Comparison of ENCODE assay signal across 7 worm cellular contexts in genomic region chrX:3833964-3834840, ce11.
A peak's percentile ranks its signal among the peaks of the same experiment; 100 is the strongest.
TF ChIP-seq lines count a peak whose summit lies in the region.

No protein-coding gene starts in this region.

TF ChIP-seq in whole organism, L1 larva, 84 proteins besides CTCF, POLR2A, EP300 and RAD21 (continues in another document):
- TF ChIP-seq unc-86 (tag; optimal IDR thresholded peaks at IDR 0.05; lab: Kevin White, UChicago) (no peak), Y116A8C.19 (tag; optimal IDR thresholded peaks at IDR 0.05; lab: Kevin White, UChicago; ENCODE audit: borderline replicate concordance) (no peak), dsc-1 (tag; optimal IDR thresholded peaks at IDR 0.05; lab: Kevin White, UChicago) (no peak), nhr-19 (GFP tag; conservative IDR thresholded peaks at IDR 0.05; lab: Robert Waterston, UW) (0 out of 2 replicates have a peak, but pooled peaks have one; percentile 5), nhr-71 (tag; optimal IDR thresholded peaks at IDR 0.05; lab: Kevin White, UChicago) (peak; percentile 14), snpc-4 (tag; optimal IDR thresholded peaks at IDR 0.05; lab: Kevin White, UChicago) (no peak), nhr-237 (tag; optimal IDR thresholded peaks at IDR 0.05; lab: Kevin White, UChicago) (peak; percentile 8), aly-2 (tag; optimal IDR thresholded peaks at IDR 0.05; lab: Kevin White, UChicago) (no peak), lin-14 (GFP tag; optimal IDR thresholded peaks at IDR 0.05; lab: Kevin White, UChicago) (peak; percentile 40), ets-5 (GFP tag; IDR thresholded peaks at IDR 0.05; lab: Robert Waterston, UW) (no peak), C34B4.2 (tag; optimal IDR thresholded peaks at IDR 0.05; lab: Kevin White, UChicago) (no peak), nhr-28 (tag; optimal IDR thresholded peaks at IDR 0.05; lab: Kevin White, UChicago) (no peak), mep-1 (tag; optimal IDR thresholded peaks at IDR 0.05; lab: Kevin White, UChicago) (no peak)

TF ChIP-seq in whole organism, L2 larva, 48 proteins besides CTCF, POLR2A, EP300 and RAD21:
- TF ChIP-seq nhr-77 (tag; optimal IDR thresholded peaks at IDR 0.05; lab: Kevin White, UChicago) (no peak), skn-1 (tag; optimal IDR thresholded peaks at IDR 0.05; lab: Kevin White, UChicago) (no peak), lsy-2 (tag; optimal IDR thresholded peaks at IDR 0.05; lab: Kevin White, UChicago) (no peak), lin-13 (GFP tag; optimal IDR thresholded peaks at IDR 0.05; lab: Kevin White, UChicago) (no peak), egl-27 (tag; optimal IDR thresholded peaks at IDR 0.05; lab: Kevin White, UChicago) (peak; percentile 14), nhr-10 (tag; optimal IDR thresholded peaks at IDR 0.05; lab: Kevin White, UChicago) (no peak), nhr-129 (tag; optimal IDR thresholded peaks at IDR 0.05; lab: Kevin White, UChicago) (peak; percentile 24), sma-9 (GFP tag; optimal IDR thresholded peaks at IDR 0.05; lab: Kevin White, UChicago) (peak; percentile 39), sma-9 (tag; optimal IDR thresholded peaks at IDR 0.05; lab: Kevin White, UChicago) (no peak), F13H6.1 (tag; optimal IDR thresholded peaks at IDR 0.05; lab: Kevin White, UChicago) (peak; percentile 54)

TF ChIP-seq in whole organism, L3 larva, 47 proteins besides CTCF, POLR2A, EP300 and RAD21:
- no peak for TF ChIP-seq fos-1 (tag; optimal IDR thresholded peaks at IDR 0.05; lab: Kevin White, UChicago)
- TF ChIP-seq egl-5 (tag; optimal IDR thresholded peaks at IDR 0.05; lab: Kevin White, UChicago): no peak
- no peak for TF ChIP-seq nhr-11 (tag; optimal IDR thresholded peaks at IDR 0.05; lab: Kevin White, UChicago)
- TF ChIP-seq pha-4 (tag; optimal IDR thresholded peaks at IDR 0.05; lab: Kevin White, UChicago): peak; percentile 84
- TF ChIP-seq ceh-9 (tag; optimal IDR thresholded peaks at IDR 0.05; lab: Kevin White, UChicago): no peak

TF ChIP-seq in whole organism, L4 larva, 104 proteins besides CTCF, POLR2A, EP300 and RAD21:
- TF ChIP-seq set-16 (GFP tag; IDR thresholded peaks at IDR 0.05; lab: Robert Waterston, UW) (no peak), nhr-11 (tag; optimal IDR thresholded peaks at IDR 0.05; lab: Kevin White, UChicago) (no peak), Y5F2A.4 (GFP tag; optimal IDR thresholded peaks at IDR 0.05; lab: Kevin White, UChicago) (no peak), unc-62 (GFP tag; optimal IDR thresholded peaks at IDR 0.05 in 1 of 2; lab: Kevin White, UChicago) (peak in 1 of 2 experiments; percentile 63), unc-62 (tag; optimal IDR thresholded peaks at IDR 0.05; lab: Kevin White, UChicago) (no peak), D1046.2 (GFP tag; IDR thresholded peaks at IDR 0.05; lab: Robert Waterston, UW) (no peak), Y75B8A.6 (GFP tag; IDR thresholded peaks at IDR 0.05; lab: Robert Waterston, UW) (no peak), fkh-10 (GFP tag; optimal IDR thresholded peaks at IDR 0.05; lab: Kevin White, UChicago) (no peak), aha-1 (tag; lab: Kevin White, UChicago) (peak; percentile 86), T26A8.4 (GFP tag; IDR thresholded peaks at IDR 0.05; lab: Robert Waterston, UW) (no peak), mxl-2 (GFP tag; conservative IDR thresholded peaks at IDR 0.05; lab: Robert Waterston, UW) (no peak), nhr-28 (tag; optimal IDR thresholded peaks at IDR 0.05; lab: Kevin White, UChicago) (peak; percentile 10), hlh-11 (tag; optimal IDR thresholded peaks at IDR 0.05; lab: Kevin White, UChicago) (peak; percentile 6), unc-130 (GFP tag; optimal IDR thresholded peaks at IDR 0.05; lab: Kevin White, UChicago) (no peak), daf-16 (GFP tag; optimal IDR thresholded peaks at IDR 0.05; lab: Kevin White, UChicago) (peak in 1 of 2 experiments; percentile 87), daf-16 (tag; optimal IDR thresholded peaks at IDR 0.05; lab: Kevin White, UChicago) (no peak), ztf-11 (tag; optimal IDR thresholded peaks at IDR 0.05; lab: Kevin White, UChicago) (no peak)
TF ChIP-seq in whole organism, L4 larva: peak in this region for 5.

TF ChIP-seq in whole organism, late embryonic, 69 proteins besides CTCF, POLR2A, EP300 and RAD21:
- TF ChIP-seq dve-1 (tag; optimal IDR thresholded peaks at IDR 0.05; lab: Kevin White, UChicago) (peak; percentile 15), ceh-31 (tag; optimal IDR thresholded peaks at IDR 0.05; lab: Kevin White, UChicago) (no peak)

TF ChIP-seq in whole organism, mixed stage, embryonic, 35 proteins besides CTCF, POLR2A, EP300 and RAD21:
- no peak for TF ChIP-seq cnd-1 (tag; optimal IDR thresholded peaks at IDR 0.05; lab: Kevin White, UChicago)
- TF ChIP-seq zip-8 (tag; optimal IDR thresholded peaks at IDR 0.05; lab: Kevin White, UChicago): peak; percentile 66
- no peak for TF ChIP-seq nhr-76 (tag; optimal IDR thresholded peaks at IDR 0.05; lab: Kevin White, UChicago)
- no peak for TF ChIP-seq mls-2 (tag; optimal IDR thresholded peaks at IDR 0.05; lab: Kevin White, UChicago)

TF ChIP-seq in whole organism, young adult, 124 proteins besides CTCF, POLR2A, EP300 and RAD21:
- TF ChIP-seq zfh-2 (GFP tag; conservative IDR thresholded peaks at IDR 0.05; lab: Robert Waterston, UW): 0 out of 2 replicates have a peak, but pooled peaks have one; percentile 21
- TF ChIP-seq nhr-90 (tag; optimal IDR thresholded peaks at IDR 0.05; lab: Kevin White, UChicago): no peak
- TF ChIP-seq F52B5.7 (tag; optimal IDR thresholded peaks at IDR 0.05; lab: Kevin White, UChicago): no peak
TF ChIP-seq in whole organism, young adult: peak in this region for 1.
